Worm (Caenorhabditis elegans) whole organism, L3 larva: ENCODE results near the gene nhr-189.

Source experiments
- R02D3.7 ChIP-seq: fragments of 150-350 bp; optimal IDR thresholded peaks from 2 replicates; lab custom pipeline; 2014; ENCODE audit warnings: missing biosample characterization, missing genetic modification characterization
- aly-2 ChIP-seq: fragments of 150-350 bp; optimal IDR thresholded peaks from 2 replicates; lab custom pipeline; 2014; ENCODE audit warnings: missing biosample characterization, missing genetic modification characterization
- ceh-16 ChIP-seq: sonication (generic microtip); optimal IDR thresholded peaks from 2 replicates; lab custom pipeline; 2017; ENCODE audit warnings: missing biosample characterization, missing genetic modification characterization
- ceh-28 ChIP-seq: fragments of 150-350 bp; optimal IDR thresholded peaks from 2 replicates; lab custom pipeline; 2014; ENCODE audit warnings: missing biosample characterization, missing genetic modification reagents, missing genetic modification characterization
- ceh-82 ChIP-seq: fragments of 150-350 bp; optimal IDR thresholded peaks from 2 replicates; lab custom pipeline; 2014; ENCODE audit warnings: missing biosample characterization, missing genetic modification characterization
- ceh-9 ChIP-seq: sonication (generic microtip); optimal IDR thresholded peaks from 2 replicates; lab custom pipeline; 2018; ENCODE audit warnings: missing biosample characterization, missing genetic modification characterization
- daf-12 ChIP-seq: fragments of 150-350 bp; optimal IDR thresholded peaks from 2 replicates; lab custom pipeline; 2014; ENCODE audit warnings: missing biosample characterization, missing genetic modification reagents, missing genetic modification characterization
- elt-2 ChIP-seq: sonication (generic microtip); optimal IDR thresholded peaks from 2 replicates; lab custom pipeline; 2016; ENCODE audit warnings: missing genetic modification reagents, mild to moderate bottlenecking, missing genetic modification characterization, missing compliant biosample characterization
- eor-1 ChIP-seq, 2 experiments: fragments of 150-350 bp; optimal IDR thresholded peaks; 2 replicates each; lab custom pipeline; 2014 to 2018; ENCODE audit warnings: missing biosample characterization in 2 of 2, missing genetic modification characterization in 2 of 2
- fkh-10 ChIP-seq: sonication (generic microtip); optimal IDR thresholded peaks from 2 replicates; lab custom pipeline; 2017; ENCODE audit warnings: missing biosample characterization, missing genetic modification reagents, missing genetic modification characterization
- fkh-2 ChIP-seq: fragments of 150-350 bp; optimal IDR thresholded peaks from 2 replicates; lab custom pipeline; 2014; ENCODE audit warnings: missing biosample characterization, missing genetic modification reagents, missing genetic modification characterization
- fos-1 ChIP-seq: fragments of 150-350 bp; optimal IDR thresholded peaks from 2 replicates; lab custom pipeline; 2014; ENCODE audit warnings: missing biosample characterization, missing genetic modification characterization
- hmg-11 ChIP-seq: sonication (generic microtip); optimal IDR thresholded peaks from 2 replicates; lab custom pipeline; 2016; ENCODE audit warnings: missing genetic modification characterization, missing compliant biosample characterization
- jun-1 ChIP-seq: fragments of 150-350 bp; optimal IDR thresholded peaks from 2 replicates; lab custom pipeline; 2014; ENCODE audit warnings: missing biosample characterization, missing genetic modification reagents, missing genetic modification characterization
- lin-15B ChIP-seq: fragments of 150-350 bp; optimal IDR thresholded peaks from 2 replicates; lab custom pipeline; 2014; ENCODE audit warnings: missing biosample characterization, missing genetic modification characterization
- mdl-1 ChIP-seq: fragments of 150-350 bp; optimal IDR thresholded peaks from 2 replicates; lab custom pipeline; 2014; ENCODE audit warnings: missing biosample characterization, missing genetic modification characterization
- nfya-1 ChIP-seq: sonication (generic microtip); optimal IDR thresholded peaks from 2 replicates; lab custom pipeline; 2017; ENCODE audit warnings: missing genetic modification characterization, mild to moderate bottlenecking, missing compliant biosample characterization, antibody characterized with exemption, moderate library complexity; ENCODE audit not compliant: insufficient read depth
- nhr-28 ChIP-seq: fragments of 150-350 bp; optimal IDR thresholded peaks from 2 replicates; lab custom pipeline; 2014; ENCODE audit warnings: missing biosample characterization, missing genetic modification characterization
- nhr-43 ChIP-seq: sonication (generic microtip); optimal IDR thresholded peaks from 2 replicates; lab custom pipeline; 2016; ENCODE audit warnings: mild to moderate bottlenecking, missing genetic modification characterization, missing compliant biosample characterization; ENCODE audit not compliant: poor library complexity, severe bottlenecking
- nhr-67 ChIP-seq: fragments of 150-350 bp; optimal IDR thresholded peaks from 2 replicates; lab custom pipeline; 2014; ENCODE audit warnings: missing biosample characterization, missing genetic modification characterization
- pha-4 ChIP-seq: fragments of 150-350 bp; optimal IDR thresholded peaks from 2 replicates; lab custom pipeline; 2014; ENCODE audit warnings: missing biosample characterization, missing genetic modification reagents, missing genetic modification characterization
- pqm-1 ChIP-seq: fragments of 150-350 bp; optimal IDR thresholded peaks from 2 replicates; lab custom pipeline; 2017; ENCODE audit warnings: missing biosample characterization, missing genetic modification characterization, inconsistent platforms
- sea-2 ChIP-seq: fragments of 150-350 bp; sonication (generic microtip); optimal IDR thresholded peaks from 4 replicates; lab custom pipeline; 2014; ENCODE audit warnings: missing biosample characterization, missing genetic modification reagents, missing genetic modification characterization
- skn-1 ChIP-seq: fragments of 150-350 bp; optimal IDR thresholded peaks from 2 replicates; lab custom pipeline; 2014; ENCODE audit warnings: missing biosample characterization, missing genetic modification characterization
- snpc-4 ChIP-seq: fragments of 150-350 bp; optimal IDR thresholded peaks from 2 replicates; lab custom pipeline; 2014; ENCODE audit warnings: missing biosample characterization, missing genetic modification characterization
- tbx-2 ChIP-seq: sonication (generic microtip); optimal IDR thresholded peaks from 2 replicates; lab custom pipeline; 2016; ENCODE audit warnings: mild to moderate bottlenecking, missing genetic modification characterization, missing compliant biosample characterization
- unc-39 ChIP-seq: sonication (generic microtip); optimal IDR thresholded peaks from 4 replicates; lab custom pipeline; 2017; ENCODE audit warnings: missing biosample characterization, missing genetic modification characterization
- unc-62 ChIP-seq: fragments of 150-350 bp; sonication (generic microtip); optimal IDR thresholded peaks from 4 replicates; lab custom pipeline; 2014; ENCODE audit warnings: missing biosample characterization, missing genetic modification reagents, missing genetic modification characterization
- ztf-11 ChIP-seq: fragments of 150-350 bp; optimal IDR thresholded peaks from 2 replicates; lab custom pipeline; 2014; ENCODE audit warnings: missing biosample characterization, missing genetic modification characterization
- ztf-4 ChIP-seq: fragments of 150-350 bp; optimal IDR thresholded peaks from 2 replicates; lab custom pipeline; 2014; ENCODE audit warnings: missing biosample characterization, missing genetic modification characterization

nhr-189 gene

ce11 chrV:3896018-3896417 lies 36.0 kb upstream of the nhr-189 start:
- no peak for TF ChIP-seq aly-2 (tag; lab: Kevin White, UChicago)
- TF ChIP-seq, all 47 proteins: peak for 0

DNA sequence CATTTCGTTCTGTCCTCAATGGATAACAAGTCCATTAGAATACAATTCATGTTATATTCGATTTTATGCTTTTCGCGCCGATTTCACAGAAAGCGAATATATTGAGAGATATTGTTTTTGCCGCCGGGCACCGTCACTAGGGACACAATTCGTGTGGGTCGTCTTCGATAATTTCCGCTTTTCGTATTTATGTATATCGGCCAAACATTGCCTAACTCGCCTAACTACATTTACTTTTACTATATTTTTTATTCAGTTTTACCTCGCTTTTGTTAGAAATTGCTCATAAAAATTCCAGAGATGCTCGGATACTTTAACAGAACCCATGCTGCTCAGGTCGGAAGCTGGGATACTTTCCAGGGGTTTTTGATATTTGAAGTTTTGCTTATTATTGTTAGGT lies 34.6 kb upstream of the nhr-189 start, which contains the start of gene sre-9:
Gene sre-9, plus strand, starts transcription at position 301 of the 400 bp plus-strand sequence.
- no peak for TF ChIP-seq tbx-2 (tag; lab: Kevin White, UChicago)
- TF ChIP-seq ceh-9 (tag; lab: Kevin White, UChicago), result no peak
- no peak for TF ChIP-seq ceh-82 (tag; lab: Kevin White, UChicago)
- no peak for TF ChIP-seq aly-2 (tag; lab: Kevin White, UChicago)

DNA sequence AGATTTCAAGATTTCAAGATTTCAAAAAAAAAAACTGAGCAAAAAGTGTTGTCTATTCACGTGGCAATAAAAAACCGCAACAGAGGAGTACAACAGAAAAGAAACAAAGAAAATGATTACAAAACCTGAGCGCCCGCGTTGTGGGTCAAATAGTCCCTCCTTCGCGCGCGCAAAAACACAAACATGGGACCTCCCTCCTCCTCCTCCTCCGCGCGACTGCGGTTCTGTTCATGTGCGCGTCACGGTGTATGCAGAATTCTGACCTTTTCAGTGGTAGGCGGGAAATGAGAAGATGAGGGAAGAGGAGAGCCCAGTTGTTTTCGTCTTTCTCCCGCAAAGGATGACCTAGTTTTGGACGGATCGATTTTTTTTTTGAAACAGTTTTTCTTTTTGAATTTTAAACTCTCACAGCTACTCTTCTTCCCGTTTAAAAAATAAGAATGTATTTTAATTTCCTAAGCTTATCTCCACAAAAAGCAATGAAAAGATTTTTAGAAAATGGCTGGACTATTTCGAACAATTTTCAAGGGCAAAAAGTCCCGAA lies 32.4 kb upstream of the nhr-189 start, which contains the start of gene C17E7.4:
Gene C17E7.4, plus strand, starts transcription at position 494 of the 544 bp plus-strand sequence.
- no peak for TF ChIP-seq daf-12 (tag; lab: Kevin White, UChicago)
- TF ChIP-seq nhr-43 (tag; lab: Kevin White, UChicago), result no peak
- no peak for TF ChIP-seq unc-62 (GFP tag; lab: Kevin White, UChicago)
- TF ChIP-seq ztf-4 (tag; lab: Kevin White, UChicago), result no peak
- TF ChIP-seq jun-1 (tag; lab: Kevin White, UChicago), result no peak
- TF ChIP-seq ztf-11 (tag; lab: Kevin White, UChicago), result no peak
- no peak for TF ChIP-seq aly-2 (tag; lab: Kevin White, UChicago)
- TF ChIP-seq pqm-1 (tag; lab: Kevin White, UChicago), result no peak
- no peak for TF ChIP-seq snpc-4 (tag; lab: Kevin White, UChicago)
- TF ChIP-seq sea-2 (GFP tag; lab: Kevin White, UChicago), result no peak
- no peak for TF ChIP-seq ceh-28
- TF ChIP-seq fos-1, result no peak
- no peak for TF ChIP-seq pha-4 (tag; lab: Kevin White, UChicago)

DNA sequence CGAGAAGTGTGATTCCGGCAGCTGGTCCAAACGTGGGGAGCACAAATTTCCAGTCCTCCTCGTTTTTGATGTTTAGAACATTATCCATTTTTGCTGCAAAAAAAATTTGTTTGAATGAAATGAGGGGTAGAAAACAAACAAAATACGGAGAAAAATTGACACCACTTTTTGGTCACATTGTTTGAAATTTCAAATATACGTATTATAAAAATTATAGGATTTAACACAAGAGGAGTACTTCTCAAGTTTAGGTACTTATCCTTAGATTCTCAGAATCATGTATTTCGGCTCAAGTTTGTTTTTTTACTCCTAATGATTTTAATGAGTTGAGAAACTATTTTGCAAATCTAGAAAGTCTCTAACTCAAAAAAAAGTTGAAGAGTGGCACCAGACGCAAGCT lies 31.9 kb upstream of the nhr-189 start, which contains the start of gene C17E7.12:
Gene C17E7.12, minus strand, starts transcription at position 101 of the 400 bp plus-strand sequence.
- TF ChIP-seq lin-15B (no peak), mdl-1 (tag; lab: Kevin White, UChicago) (no peak), unc-39 (tag; lab: Kevin White, UChicago) (no peak), fkh-10 (GFP tag; lab: Kevin White, UChicago) (no peak), nfya-1 (tag; lab: Kevin White, UChicago) (no peak), hmg-11 (tag; lab: Kevin White, UChicago) (no peak), unc-62 (GFP tag; lab: Kevin White, UChicago) (no peak), eor-1 (tag; optimal IDR thresholded peaks at IDR 0.05; lab: Kevin White, UChicago) (no peak), nhr-28 (no peak), ceh-16 (no peak), fkh-2 (no peak), R02D3.7 (no peak)

DNA sequence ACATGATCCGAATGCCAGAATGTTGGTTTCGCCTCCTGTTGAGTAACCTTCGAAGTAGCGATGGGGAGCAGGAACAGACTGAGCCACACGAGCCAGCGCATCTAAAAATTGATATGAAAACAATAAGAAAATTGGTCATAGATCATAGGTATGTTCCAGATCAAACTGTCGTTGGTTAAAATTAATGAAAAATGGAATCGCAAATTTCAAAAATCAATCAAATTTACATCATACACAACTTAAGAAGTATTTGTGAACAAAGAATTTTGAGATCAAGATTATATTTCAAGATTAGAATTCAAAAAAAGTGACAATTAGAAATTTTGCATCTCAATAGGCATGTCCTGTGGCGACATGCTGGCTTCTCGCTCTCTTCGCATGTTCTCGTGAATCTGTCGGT lies 30.7 kb upstream of the nhr-189 start, which contains the start of gene C17E7.9:
Gene C17E7.9, minus strand, starts transcription at position 101 of the 400 bp plus-strand sequence.
- TF ChIP-seq jun-1 (tag; lab: Kevin White, UChicago) (no peak), mdl-1 (tag; lab: Kevin White, UChicago) (no peak), fkh-2 (no peak), lin-15B (no peak), nhr-67 (tag; lab: Kevin White, UChicago) (no peak), ceh-82 (tag; lab: Kevin White, UChicago) (no peak), eor-1 (tag; optimal IDR thresholded peaks at IDR 0.05; lab: Kevin White, UChicago) (no peak), skn-1 (tag; lab: Kevin White, UChicago) (no peak)

ce11 chrV:3889113-3889512 lies 29.1 kb upstream of the nhr-189 start, which contains the start of gene C17E7.13:
Gene C17E7.13 (minus strand): TSS chrV:3889288.
- TF ChIP-seq pqm-1 (tag; lab: Kevin White, UChicago) (peak; percentile 14), elt-2 (tag; lab: Kevin White, UChicago) (peak; percentile 25), unc-62 (GFP tag; lab: Kevin White, UChicago) (no peak), mdl-1 (tag; lab: Kevin White, UChicago) (no peak), ceh-16 (no peak)
- TF ChIP-seq, all 47 proteins: peak for 2
